Fruit fly (Drosophila melanogaster) whole organism, wandering third instar larva: Measurements from ENCODE around the gene Set.

Experiments
- CrebA ChIP-seq: fragments of 200-800 bp; sonication (Bioruptor generic); optimal IDR thresholded peaks from 2 replicates; lab custom pipeline; 2016; ENCODE audit warnings: missing biosample characterization, mild to moderate bottlenecking, missing genetic modification characterization, borderline replicate concordance
- Dfd ChIP-seq: fragments of >200 bp; optimal IDR thresholded peaks from 2 replicates; lab custom pipeline; 2017; ENCODE audit warnings: missing biosample characterization, missing genetic modification characterization
- HLH106 ChIP-seq: fragments of 200-800 bp; optimal IDR thresholded peaks from 3 replicates; lab custom pipeline; 2019; ENCODE audit warnings: missing biosample characterization, mild to moderate bottlenecking, missing genetic modification characterization, moderate library complexity
- Hnf4 ChIP-seq: fragments of 200-800 bp; sonication (Bioruptor generic); optimal IDR thresholded peaks from 2 replicates; lab custom pipeline; 2016; ENCODE audit warnings: missing biosample characterization, mild to moderate bottlenecking, missing genetic modification characterization
- N ChIP-seq: fragments of >200 bp; optimal IDR thresholded peaks from 2 replicates; lab custom pipeline; 2018; ENCODE audit warnings: missing biosample characterization, missing external identifiers, missing genetic modification characterization
- brk ChIP-seq: fragments of 200-800 bp; sonication (Bioruptor generic); optimal IDR thresholded peaks from 2 replicates; lab custom pipeline; 2016; ENCODE audit warnings: missing biosample characterization, mild to moderate bottlenecking, missing genetic modification characterization
- ey ChIP-seq: fragments of 200-800 bp; sonication (Bioruptor generic); optimal IDR thresholded peaks from 2 replicates; lab custom pipeline; 2016; ENCODE audit warnings: missing biosample characterization, missing genetic modification characterization
- foxo ChIP-seq, 2 experiments: fragments of 200-800 bp; sonication (Bioruptor generic); optimal IDR thresholded peaks; 2 replicates in 1 of 2; 3 replicates in 1 of 2; lab custom pipeline; 2016 to 2017; ENCODE audit warnings: missing biosample characterization in 2 of 2, missing genetic modification characterization in 2 of 2
- h ChIP-seq: fragments of 200-800 bp; sonication (Bioruptor generic); optimal IDR thresholded peaks from 3 replicates; lab custom pipeline; 2016; ENCODE audit warnings: missing biosample characterization, mild to moderate bottlenecking, missing genetic modification characterization
- lola ChIP-seq: fragments of >200 bp; optimal IDR thresholded peaks from 2 replicates; lab custom pipeline; 2017; ENCODE audit warnings: missing biosample characterization, missing genetic modification characterization
- psq ChIP-seq: fragments of 200-800 bp; sonication (Bioruptor generic); optimal IDR thresholded peaks from 3 replicates; lab custom pipeline; 2017; ENCODE audit warnings: missing biosample characterization, mild to moderate bottlenecking, missing genetic modification characterization, moderate library complexity
- rgr ChIP-seq: fragments of 200-800 bp; sonication (Bioruptor generic); optimal IDR thresholded peaks from 3 replicates; lab custom pipeline; 2016; ENCODE audit warnings: missing biosample characterization, mild to moderate bottlenecking, missing genetic modification characterization

dm6 chr3R:15268856-15269255 is 5.5 kb downstream of the Set start:
- TF ChIP-seq psq (GFP tag; lab: Kevin White, UChicago), result no peak
- no peak for TF ChIP-seq N (GFP tag; lab: Kevin White, UChicago)
- TF ChIP-seq ey (GFP tag; lab: Kevin White, UChicago), result no peak
- no peak for TF ChIP-seq h
- TF ChIP-seq brk (GFP tag; lab: Kevin White, UChicago), result no peak
- TF ChIP-seq Dfd (GFP tag; lab: Kevin White, UChicago), result no peak
- TF ChIP-seq foxo (GFP tag; optimal IDR thresholded peaks at IDR 0.05; lab: Kevin White, UChicago), result no peak
- TF ChIP-seq CrebA, result no peak
- no peak for TF ChIP-seq Hnf4 (GFP tag; lab: Kevin White, UChicago)
- no peak for TF ChIP-seq lola (GFP tag; lab: Kevin White, UChicago)
- no peak for TF ChIP-seq rgr (GFP tag; lab: Kevin White, UChicago)
- no peak for TF ChIP-seq HLH106 (tag; lab: Kevin White, UChicago)
